Worm (Caenorhabditis elegans): Measurements from ENCODE around the gene T23F6.5.

T23F6.5 gene

ce11 chrIV:12724641-12725040 lies 16.7 kb downstream of the T23F6.5 start, which contains the start of the genes T23F6.3 and rbd-1 (continued):
- no peak for TF ChIP-seq unc-39 (tag; optimal IDR thresholded peaks at IDR 0.05)
- TF ChIP-seq F44E2.7 (GFP tag; IDR thresholded peaks at IDR 0.05) = no peak
- TF ChIP-seq D1046.2 (GFP tag; IDR thresholded peaks at IDR 0.05) = no peak
- TF ChIP-seq nhr-102 (tag; optimal IDR thresholded peaks at IDR 0.05) = peak; percentile 65
- peak; percentile 34 for TF ChIP-seq mxl-3 (GFP tag; optimal IDR thresholded peaks at IDR 0.05)
- peak; percentile 6 for TF ChIP-seq pqm-1 (tag; optimal IDR thresholded peaks at IDR 0.05)
- peak; percentile 49; the same call in 1 of the 2 replicates for TF ChIP-seq ceh-20 (GFP tag; IDR thresholded peaks at IDR 0.05)
- TF ChIP-seq ztf-11 (tag; optimal IDR thresholded peaks at IDR 0.05) = no peak
- peak; percentile 14 for TF ChIP-seq spr-3 (GFP tag; optimal IDR thresholded peaks at IDR 0.05)
- no peak for TF ChIP-seq nhr-41 (GFP tag; IDR thresholded peaks at IDR 0.05)
- TF ChIP-seq hlh-11 (tag; optimal IDR thresholded peaks at IDR 0.05) = peak; percentile 66
- no peak for TF ChIP-seq aha-1 (tag)
- peak; percentile 54; the same call in 1 of the 2 replicates for TF ChIP-seq pha-4 (GFP tag; IDR thresholded peaks at IDR 0.05)
- peak; percentile 83 for TF ChIP-seq pha-4 (tag; optimal IDR thresholded peaks at IDR 0.05)
- TF ChIP-seq daf-12 (tag; optimal IDR thresholded peaks at IDR 0.05) = no peak
- no peak for TF ChIP-seq F26F4.8 (GFP tag; conservative IDR thresholded peaks at IDR 0.05)
- peak; percentile 74 for TF ChIP-seq ztf-7 (tag; optimal IDR thresholded peaks at IDR 0.05)
- TF ChIP-seq cey-2 (tag; optimal IDR thresholded peaks at IDR 0.05; ENCODE audit: borderline replicate concordance, insufficient read depth) = no peak
- peak; percentile 83 for TF ChIP-seq lin-38 (GFP tag; IDR thresholded peaks at IDR 0.05)
- TF ChIP-seq egl-43 (GFP tag; IDR thresholded peaks at IDR 0.05) = peak; percentile 38; the same call in 1 of the 2 replicates
- no peak for TF ChIP-seq ceh-82 (tag; optimal IDR thresholded peaks at IDR 0.05)
- peak; percentile 67 for TF ChIP-seq rbr-2 (tag; optimal IDR thresholded peaks at IDR 0.05)
- TF ChIP-seq lin-1 (GFP tag; IDR thresholded peaks at IDR 0.05) = peak; percentile 36; the same call in 1 of the 2 replicates
- TF ChIP-seq tag-97 (GFP tag; IDR thresholded peaks at IDR 0.05) = no peak
- peak in 1 of 2 experiments; percentile 22 for TF ChIP-seq mdl-1 (tag; optimal IDR thresholded peaks at IDR 0.05)
- peak; percentile 100 for TF ChIP-seq T20F7.1 (GFP tag; optimal IDR thresholded peaks at IDR 0.05)
- TF ChIP-seq lin-39 (tag; optimal IDR thresholded peaks at IDR 0.05) = no peak
- peak; percentile 75 for TF ChIP-seq T26A8.4 (GFP tag; IDR thresholded peaks at IDR 0.05)
- TF ChIP-seq mep-1 (tag; optimal IDR thresholded peaks at IDR 0.05) = peak; percentile 80
- no peak for TF ChIP-seq madf-5 (GFP tag; IDR thresholded peaks at IDR 0.05)
- no peak for TF ChIP-seq mdt-29 (GFP tag; IDR thresholded peaks at IDR 0.05)
- TF ChIP-seq F49E8.2 (tag; optimal IDR thresholded peaks at IDR 0.05; ENCODE audit: borderline replicate concordance) = no peak
- TF ChIP-seq daf-16 (GFP tag; optimal IDR thresholded peaks at IDR 0.05) = peak in 1 of 2 experiments; percentile 4
- peak; percentile 35 for TF ChIP-seq daf-16 (tag; optimal IDR thresholded peaks at IDR 0.05)
- 0 out of 2 replicates have a peak, but pooled peaks have one; percentile 27 for TF ChIP-seq dmd-9 (GFP tag; IDR thresholded peaks at IDR 0.05)
- peak; percentile 100 for TF ChIP-seq Y48G9A.11 (GFP tag; IDR thresholded peaks at IDR 0.05)
- no peak for TF ChIP-seq ceh-28 (tag; optimal IDR thresholded peaks at IDR 0.05)
- peak; percentile 47 for TF ChIP-seq spr-1 (tag; optimal IDR thresholded peaks at IDR 0.05)
- TF ChIP-seq nhr-11 (tag; optimal IDR thresholded peaks at IDR 0.05) = peak; percentile 65
- no peak for TF ChIP-seq daf-8 (GFP tag; IDR thresholded peaks at IDR 0.05)
- no peak for TF ChIP-seq Y105C5A.15 (GFP tag; IDR thresholded peaks at IDR 0.05)
- no peak for TF ChIP-seq ces-1 (GFP tag; optimal IDR thresholded peaks at IDR 0.05)
- peak; percentile 59 for TF ChIP-seq lin-13 (GFP tag; optimal IDR thresholded peaks at IDR 0.05)
- peak; percentile 37; the same call in 1 of the 2 replicates for TF ChIP-seq arid-1 (GFP tag; conservative IDR thresholded peaks at IDR 0.05)
- TF ChIP-seq nhr-6 (tag; optimal IDR thresholded peaks at IDR 0.05) = peak; percentile 60
- peak; percentile 51; the same call in 1 of the 2 replicates for TF ChIP-seq ctbp-1 (GFP tag; IDR thresholded peaks at IDR 0.05)
- TF ChIP-seq dpl-1 (GFP tag; optimal IDR thresholded peaks at IDR 0.05) = peak; percentile 99
- TF ChIP-seq vab-7 (GFP tag; IDR thresholded peaks at IDR 0.05) = peak; percentile 66
